Worm (Caenorhabditis elegans): ENCODE results near the gene zyg-9.

Gene zyg-9

ce11 chrII:8440792-8441191, 16.8 kb upstream of the zyg-9 start:
- TF ChIP-seq T22C8.4 (GFP tag; IDR thresholded peaks at IDR 0.05): no peak
- no peak for TF ChIP-seq ref-1 (GFP tag; conservative IDR thresholded peaks at IDR 0.05)
- no peak for TF ChIP-seq med-1 (GFP tag; optimal IDR thresholded peaks at IDR 0.05; ENCODE audit: insufficient read depth)
- TF ChIP-seq tab-1 (GFP tag; IDR thresholded peaks at IDR 0.05): no peak
- TF ChIP-seq ztf-29 (GFP tag; IDR thresholded peaks at IDR 0.05): no peak
- no peak for TF ChIP-seq cog-1 (tag; optimal IDR thresholded peaks at IDR 0.05)
- no peak for TF ChIP-seq ztf-23 (GFP tag; IDR thresholded peaks at IDR 0.05)
- no peak for TF ChIP-seq flt-1 (GFP tag; IDR thresholded peaks at IDR 0.05)
- TF ChIP-seq klf-2 (GFP tag; conservative IDR thresholded peaks at IDR 0.05): no peak

- TF ChIP-seq ztf-23 (GFP tag; IDR thresholded peaks at IDR 0.05) (no peak), ref-1 (GFP tag; conservative IDR thresholded peaks at IDR 0.05) (no peak), flt-1 (GFP tag; IDR thresholded peaks at IDR 0.05) (no peak), ztf-29 (GFP tag; IDR thresholded peaks at IDR 0.05) (no peak), T22C8.4 (GFP tag; IDR thresholded peaks at IDR 0.05) (no peak), med-1 (GFP tag; optimal IDR thresholded peaks at IDR 0.05; ENCODE audit: insufficient read depth) (no peak), cog-1 (tag; optimal IDR thresholded peaks at IDR 0.05) (no peak), klf-2 (GFP tag; conservative IDR thresholded peaks at IDR 0.05) (no peak), tab-1 (GFP tag; IDR thresholded peaks at IDR 0.05) (no peak)
Measured at ce11 chrII:8441519-8441918, 16.1 kb upstream of the zyg-9 start.

- TF ChIP-seq flt-1 (GFP tag; IDR thresholded peaks at IDR 0.05) (no peak), T22C8.4 (GFP tag; IDR thresholded peaks at IDR 0.05) (no peak), ztf-29 (GFP tag; IDR thresholded peaks at IDR 0.05) (no peak; the same call in 1 of the 2 replicates), cog-1 (tag; optimal IDR thresholded peaks at IDR 0.05) (no peak), ztf-23 (GFP tag; IDR thresholded peaks at IDR 0.05) (no peak), tab-1 (GFP tag; IDR thresholded peaks at IDR 0.05) (no peak), klf-2 (GFP tag; conservative IDR thresholded peaks at IDR 0.05) (no peak), med-1 (GFP tag; optimal IDR thresholded peaks at IDR 0.05; ENCODE audit: insufficient read depth) (no peak), ref-1 (GFP tag; conservative IDR thresholded peaks at IDR 0.05) (no peak)
Measured at ce11 chrII:8442176-8442575, 15.4 kb upstream of the zyg-9 start.

ce11 chrII:8442717-8443223, 14.8 kb upstream of the zyg-9 start, which contains the start of gene eif-3.G:
TSS of gene eif-3.G (plus strand) at chrII:8442767.
- TF ChIP-seq ztf-29 (GFP tag; IDR thresholded peaks at IDR 0.05) (no peak), klf-2 (GFP tag; conservative IDR thresholded peaks at IDR 0.05) (no peak), ref-1 (GFP tag; conservative IDR thresholded peaks at IDR 0.05) (no peak), ztf-23 (GFP tag; IDR thresholded peaks at IDR 0.05) (no peak), med-1 (GFP tag; optimal IDR thresholded peaks at IDR 0.05; ENCODE audit: insufficient read depth) (no peak), flt-1 (GFP tag; IDR thresholded peaks at IDR 0.05) (no peak), tab-1 (GFP tag; IDR thresholded peaks at IDR 0.05) (no peak), T22C8.4 (GFP tag; IDR thresholded peaks at IDR 0.05) (no peak), cog-1 (tag; optimal IDR thresholded peaks at IDR 0.05) (no peak)

ce11 chrII:8444007-8444406, 13.6 kb upstream of the zyg-9 start, which contains the start of gene evl-20:
TSS of gene evl-20 (plus strand) at chrII:8444307.
- no peak for TF ChIP-seq cog-1 (tag; optimal IDR thresholded peaks at IDR 0.05)
- TF ChIP-seq flt-1 (GFP tag; IDR thresholded peaks at IDR 0.05): no peak
- TF ChIP-seq ztf-23 (GFP tag; IDR thresholded peaks at IDR 0.05): no peak
- no peak for TF ChIP-seq klf-2 (GFP tag; conservative IDR thresholded peaks at IDR 0.05)
- no peak for TF ChIP-seq T22C8.4 (GFP tag; IDR thresholded peaks at IDR 0.05)
- no peak for TF ChIP-seq ztf-29 (GFP tag; IDR thresholded peaks at IDR 0.05)
- TF ChIP-seq med-1 (GFP tag; optimal IDR thresholded peaks at IDR 0.05; ENCODE audit: insufficient read depth): no peak
- TF ChIP-seq ref-1 (GFP tag; conservative IDR thresholded peaks at IDR 0.05): no peak
- TF ChIP-seq tab-1 (GFP tag; IDR thresholded peaks at IDR 0.05): no peak

- TF ChIP-seq tab-1 (GFP tag; IDR thresholded peaks at IDR 0.05): no peak
- no peak for TF ChIP-seq ztf-29 (GFP tag; IDR thresholded peaks at IDR 0.05)
- TF ChIP-seq ztf-23 (GFP tag; IDR thresholded peaks at IDR 0.05): no peak
- TF ChIP-seq cog-1 (tag; optimal IDR thresholded peaks at IDR 0.05): no peak
- no peak for TF ChIP-seq ref-1 (GFP tag; conservative IDR thresholded peaks at IDR 0.05)
Measured at ce11 chrII:8446731-8447130, 10.9 kb upstream of the zyg-9 start, which contains the start of gene cut-3. TSS of gene cut-3 (minus strand) at chrII:8446831.

- no peak for TF ChIP-seq ztf-23 (GFP tag; IDR thresholded peaks at IDR 0.05)
- no peak for TF ChIP-seq flt-1 (GFP tag; IDR thresholded peaks at IDR 0.05)
- TF ChIP-seq klf-2 (GFP tag; conservative IDR thresholded peaks at IDR 0.05): no peak
- TF ChIP-seq ztf-29 (GFP tag; IDR thresholded peaks at IDR 0.05): no peak
- TF ChIP-seq tab-1 (GFP tag; IDR thresholded peaks at IDR 0.05): no peak
- no peak for TF ChIP-seq T22C8.4 (GFP tag; IDR thresholded peaks at IDR 0.05)
- no peak for TF ChIP-seq ref-1 (GFP tag; conservative IDR thresholded peaks at IDR 0.05)
- TF ChIP-seq med-1 (GFP tag; optimal IDR thresholded peaks at IDR 0.05; ENCODE audit: insufficient read depth): no peak
- TF ChIP-seq cog-1 (tag; optimal IDR thresholded peaks at IDR 0.05): no peak
Measured at ce11 chrII:8449660-8450118, 7.9 kb upstream of the zyg-9 start, which contains the start of gene F22B5.4. TSS of gene F22B5.4 (plus strand) at chrII:8449710.

DNA sequence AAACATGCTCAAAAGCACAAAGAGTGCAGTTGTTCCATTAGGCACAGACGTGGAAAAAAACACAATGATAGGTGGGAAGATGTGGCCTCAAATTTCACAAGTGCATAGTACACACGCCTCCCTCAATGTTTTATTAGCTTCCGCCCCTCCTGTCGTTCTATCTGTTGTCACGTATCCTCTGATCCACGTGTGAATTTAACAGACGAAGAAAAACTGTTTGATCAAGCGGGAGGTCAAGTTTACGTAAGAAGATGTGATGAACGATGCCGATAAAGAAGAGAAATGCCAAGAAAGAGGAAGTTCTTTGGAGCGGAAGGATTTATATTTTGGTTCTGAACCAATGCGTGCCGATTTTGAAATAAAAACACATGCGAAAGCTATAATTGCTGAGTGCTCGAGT, 6.9 kb upstream of the zyg-9 start:
- no peak for TF ChIP-seq flt-1 (GFP tag; IDR thresholded peaks at IDR 0.05)
- TF ChIP-seq klf-2 (GFP tag; conservative IDR thresholded peaks at IDR 0.05): no peak
- no peak for TF ChIP-seq T22C8.4 (GFP tag; IDR thresholded peaks at IDR 0.05)

DNA sequence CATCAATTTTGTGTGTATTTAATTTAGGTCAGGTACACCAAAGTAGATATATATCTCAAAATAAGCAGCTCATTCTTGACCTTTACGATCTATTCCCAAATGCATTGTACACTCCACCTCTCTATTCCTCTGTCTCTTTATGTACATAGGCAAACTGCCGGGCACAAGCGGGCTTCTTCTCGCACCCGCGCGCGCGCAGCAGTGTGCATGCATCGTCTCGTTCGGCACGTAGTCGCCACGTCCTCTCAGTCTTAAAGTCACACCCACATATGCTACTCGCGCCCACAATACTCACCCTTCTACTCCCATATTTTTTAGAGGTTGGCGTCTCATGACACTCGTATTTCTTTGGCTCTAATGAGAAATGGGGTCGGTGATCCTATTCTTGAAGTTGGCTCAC, 6.2 kb upstream of the zyg-9 start:
- no peak for TF ChIP-seq ztf-29 (GFP tag; IDR thresholded peaks at IDR 0.05)

ce11 chrII:8454513-8454912, 3.1 kb upstream of the zyg-9 start, which contains the start of gene F22B5.5:
TSS of gene F22B5.5 (minus strand) at chrII:8454613.
- TF ChIP-seq ztf-23 (GFP tag; IDR thresholded peaks at IDR 0.05) (no peak), tab-1 (GFP tag; IDR thresholded peaks at IDR 0.05) (no peak), T22C8.4 (GFP tag; IDR thresholded peaks at IDR 0.05) (no peak), flt-1 (GFP tag; IDR thresholded peaks at IDR 0.05) (no peak), ref-1 (GFP tag; conservative IDR thresholded peaks at IDR 0.05) (no peak), ztf-29 (GFP tag; IDR thresholded peaks at IDR 0.05) (no peak), klf-2 (GFP tag; conservative IDR thresholded peaks at IDR 0.05) (no peak), cog-1 (tag; optimal IDR thresholded peaks at IDR 0.05) (no peak)
